Worm (Caenorhabditis elegans) whole organism, young adult: ENCODE measurements around the gene dhhc-5.

Experiments
- B0336.3 ChIP-seq: fragments of 200-800 bp; sonication (Bioruptor generic); IDR thresholded peaks from 2 replicates; pipeline ENCODE4 v1.3.6; 2022; ENCODE audit warnings: missing genetic modification characterization, missing compliant biosample characterization
- D2030.7 ChIP-seq: fragments of 200-800 bp; sonication (Bioruptor generic); IDR thresholded peaks from 2 replicates; pipeline ENCODE4 v1.3.6; 2022; ENCODE audit warnings: missing genetic modification reagents, missing genetic modification characterization, missing compliant biosample characterization
- F23B12.7 ChIP-seq: sonication (generic microtip); optimal IDR thresholded peaks from 2 replicates; lab custom pipeline; 2017; ENCODE audit warnings: missing genetic modification characterization, mild to moderate bottlenecking, missing compliant biosample characterization, antibody characterized with exemption, moderate library complexity; ENCODE audit not compliant: insufficient read depth
- F39B2.1 ChIP-seq: fragments of 200-800 bp; sonication (Bioruptor generic); IDR thresholded peaks from 2 replicates; pipeline ENCODE4 v1.3.6; 2022; ENCODE audit warnings: missing genetic modification reagents, missing genetic modification characterization, missing compliant biosample characterization
- F52B5.7 ChIP-seq: sonication (generic microtip); optimal IDR thresholded peaks from 2 replicates; lab custom pipeline; 2016; ENCODE audit warnings: mild to moderate bottlenecking, missing genetic modification characterization, missing compliant biosample characterization
- F55B11.4 ChIP-seq: sonication (generic microtip); optimal IDR thresholded peaks from 2 replicates; lab custom pipeline; 2016; ENCODE audit warnings: missing compliant biosample characterization, missing genetic modification characterization, borderline replicate concordance; ENCODE audit not compliant: insufficient read depth
- K11D2.4 ChIP-seq: fragments of 200-800 bp; sonication (Bioruptor generic); IDR thresholded peaks from 2 replicates; pipeline ENCODE4 v1.3.6; 2022; ENCODE audit warnings: missing genetic modification reagents, missing genetic modification characterization, missing compliant biosample characterization
- K12H6.12 ChIP-seq: fragments of 200-800 bp; sonication (Bioruptor generic); optimal IDR thresholded peaks from 2 replicates; lab custom pipeline; 2018; ENCODE audit warnings: mild to moderate bottlenecking, missing genetic modification characterization, missing compliant biosample characterization
- Y56A3A.18 ChIP-seq: fragments of 200-800 bp; sonication (Bioruptor generic); IDR thresholded peaks from 2 replicates; pipeline ENCODE4 v1.3.6; 2022; ENCODE audit warnings: missing genetic modification reagents, missing genetic modification characterization, missing compliant biosample characterization
- Y79H2A.3 ChIP-seq: fragments of 200-800 bp; sonication (Bioruptor generic); conservative IDR thresholded peaks from 2 replicates; pipeline ENCODE4 v1.3.6; 2022; ENCODE audit warnings: missing genetic modification reagents, missing genetic modification characterization, missing compliant biosample characterization
- akir-1 ChIP-seq: fragments of 200-800 bp; sonication (Bioruptor generic); optimal IDR thresholded peaks from 2 replicates; lab custom pipeline; 2018; ENCODE audit warnings: mild to moderate bottlenecking, missing genetic modification characterization, moderate library complexity, missing compliant biosample characterization
- ama-1 ChIP-seq, 3 experiments: fragments of 150-350 bp in 1 of 3; sonication (generic microtip) in 2 of 3; optimal IDR thresholded peaks; 2 replicates each; lab custom pipeline; 2014 to 2018; ENCODE audit warnings: missing biosample characterization in 2 of 3, missing genetic modification characterization in 2 of 3, missing genetic modification reagents in 2 of 3
- aptf-2 ChIP-seq: fragments of 200-800 bp; sonication (Bioruptor generic); conservative IDR thresholded peaks from 2 replicates; pipeline ENCODE4 v1.3.6; 2022; ENCODE audit warnings: missing genetic modification reagents, missing genetic modification characterization, missing compliant biosample characterization
- aptf-3 ChIP-seq: fragments of 200-800 bp; sonication (Bioruptor generic); IDR thresholded peaks from 2 replicates; pipeline ENCODE4 v1.3.6; 2022; ENCODE audit warnings: missing genetic modification characterization, missing compliant biosample characterization
- athp-1 ChIP-seq: sonication (generic microtip); optimal IDR thresholded peaks from 2 replicates; lab custom pipeline; 2017; ENCODE audit warnings: mild to moderate bottlenecking, missing genetic modification characterization, missing compliant biosample characterization
- bed-1 ChIP-seq: fragments of 200-800 bp; sonication (Bioruptor generic); IDR thresholded peaks from 2 replicates; pipeline ENCODE4 v1.3.6; 2022; ENCODE audit warnings: missing genetic modification reagents, missing genetic modification characterization, missing compliant biosample characterization
- dpff-1 ChIP-seq: sonication (generic microtip); optimal IDR thresholded peaks from 2 replicates; lab custom pipeline; 2017; ENCODE audit warnings: mild to moderate bottlenecking, missing genetic modification characterization, missing compliant biosample characterization
- dpl-1 ChIP-seq: fragments of 150-350 bp; optimal IDR thresholded peaks from 2 replicates; lab custom pipeline; 2014; ENCODE audit warnings: missing biosample characterization, missing genetic modification reagents, missing genetic modification characterization
- efl-1 ChIP-seq: fragments of 150-350 bp; optimal IDR thresholded peaks from 2 replicates; lab custom pipeline; 2014; ENCODE audit warnings: missing biosample characterization, missing genetic modification reagents, missing genetic modification characterization
- egl-18 ChIP-seq: fragments of 200-800 bp; sonication (Bioruptor generic); IDR thresholded peaks from 2 replicates; pipeline ENCODE4 v1.3.6; 2022; ENCODE audit warnings: missing genetic modification reagents, missing genetic modification characterization, missing compliant biosample characterization
- egl-44 ChIP-seq: fragments of 200-800 bp; sonication (Bioruptor generic); IDR thresholded peaks from 2 replicates; pipeline ENCODE4 v1.3.6; 2022; ENCODE audit warnings: missing genetic modification reagents, missing genetic modification characterization, missing compliant biosample characterization
- ets-4 ChIP-seq: fragments of 200-800 bp; sonication (Bioruptor generic); optimal IDR thresholded peaks from 2 replicates; lab custom pipeline; 2018; ENCODE audit warnings: mild to moderate bottlenecking, missing genetic modification characterization, missing compliant biosample characterization
- fkh-3 ChIP-seq: sonication (generic microtip); optimal IDR thresholded peaks from 2 replicates; lab custom pipeline; 2016; ENCODE audit warnings: mild to moderate bottlenecking, missing genetic modification characterization, missing compliant biosample characterization
- him-1 ChIP-seq: sonication (generic microtip); optimal IDR thresholded peaks from 2 replicates; lab custom pipeline; 2016; ENCODE audit warnings: missing genotype, missing genetic modification reagents, missing genetic modification characterization, missing compliant biosample characterization
- hlh-12 ChIP-seq: sonication (generic microtip); optimal IDR thresholded peaks from 2 replicates; lab custom pipeline; 2016; ENCODE audit warnings: missing genetic modification characterization, missing compliant biosample characterization
- hsf-1 ChIP-seq: fragments of 200-800 bp; sonication (Bioruptor generic); IDR thresholded peaks from 2 replicates; pipeline ENCODE4 v1.3.6; 2022; ENCODE audit warnings: missing genetic modification reagents, missing genetic modification characterization, missing compliant biosample characterization
- let-607 ChIP-seq, 2 experiments: fragments of 200-800 bp in 1 of 2; sonication (Bioruptor generic) in 1 of 2; sonication (generic microtip) in 1 of 2; optimal IDR thresholded peaks; 2 replicates each; lab custom pipeline; 2016 to 2018; ENCODE audit warnings: mild to moderate bottlenecking in 2 of 2, missing compliant biosample characterization in 2 of 2, missing genetic modification characterization in 2 of 2, moderate library complexity in 2 of 2, missing genotype in 1 of 2
- lin-35 ChIP-seq, 3 experiments: fragments of 150-350 bp in 2 of 3; sonication (generic microtip) in 1 of 3; optimal IDR thresholded peaks; 2 replicates each; lab custom pipeline; 2014 to 2018; ENCODE audit warnings: missing biosample characterization in 3 of 3, missing genetic modification characterization in 3 of 3, missing genetic modification reagents in 3 of 3
- lin-54 ChIP-seq: fragments of 200-800 bp; sonication (Bioruptor generic); optimal IDR thresholded peaks from 2 replicates; lab custom pipeline; 2018; ENCODE audit warnings: mild to moderate bottlenecking, missing genetic modification characterization, missing compliant biosample characterization
- lir-1 ChIP-seq: fragments of 200-800 bp; sonication (Bioruptor generic); conservative IDR thresholded peaks from 2 replicates; pipeline ENCODE4 v1.3.6; 2022; ENCODE audit warnings: missing genetic modification reagents, missing genetic modification characterization, missing compliant biosample characterization
- lsl-1 ChIP-seq: fragments of 200-800 bp; sonication (Bioruptor generic); optimal IDR thresholded peaks from 2 replicates; lab custom pipeline; 2018; ENCODE audit warnings: mild to moderate bottlenecking, missing genetic modification characterization, moderate library complexity, missing compliant biosample characterization
- lsy-27 ChIP-seq: sonication (generic microtip); optimal IDR thresholded peaks from 2 replicates; lab custom pipeline; 2017; ENCODE audit warnings: missing genetic modification characterization, mild to moderate bottlenecking, missing compliant biosample characterization, antibody characterized with exemption, missing genotype, borderline replicate concordance; ENCODE audit not compliant: insufficient read depth
- madf-8 ChIP-seq: fragments of 200-800 bp; sonication (Bioruptor generic); conservative IDR thresholded peaks from 2 replicates; pipeline ENCODE4 v1.3.6; 2022; ENCODE audit warnings: missing genetic modification reagents, missing genetic modification characterization, missing compliant biosample characterization
- mcd-1 ChIP-seq: fragments of 200-800 bp; sonication (Bioruptor generic); IDR thresholded peaks from 2 replicates; pipeline ENCODE4 v1.3.6; 2022; ENCODE audit warnings: missing genetic modification reagents, missing genetic modification characterization, missing compliant biosample characterization
- mxl-1 ChIP-seq: sonication (generic microtip); optimal IDR thresholded peaks from 2 replicates; lab custom pipeline; 2016; ENCODE audit warnings: missing genetic modification characterization, missing compliant biosample characterization
- nfya-2 ChIP-seq: fragments of 200-800 bp; sonication (Bioruptor generic); IDR thresholded peaks from 2 replicates; pipeline ENCODE4 v1.3.6; 2022; ENCODE audit warnings: missing genetic modification reagents, missing genetic modification characterization, missing compliant biosample characterization
- rcor-1 ChIP-seq: fragments of 200-800 bp; sonication (Bioruptor generic); IDR thresholded peaks from 2 replicates; pipeline ENCODE4 v1.3.6; 2022; ENCODE audit warnings: missing genetic modification reagents, missing genetic modification characterization, missing compliant biosample characterization
- somi-1 ChIP-seq: fragments of 200-800 bp; sonication (Bioruptor generic); optimal IDR thresholded peaks from 2 replicates; lab custom pipeline; 2018; ENCODE audit warnings: mild to moderate bottlenecking, missing genetic modification characterization, missing compliant biosample characterization
- sptf-2 ChIP-seq: fragments of 200-800 bp; sonication (Bioruptor generic); optimal IDR thresholded peaks from 2 replicates; lab custom pipeline; 2018; ENCODE audit warnings: mild to moderate bottlenecking, missing genetic modification characterization, missing compliant biosample characterization

dhhc-5 gene

ce11 chrIII:6872534-6873150 lies 23.8 kb upstream of the dhhc-5 start, which contains the start of gene K04C2.3:
Gene K04C2.3, plus strand, starts transcription at chrIII:6873089.
- peak; percentile 30; the same call in 1 of the 2 replicates for TF ChIP-seq K11D2.4 (GFP tag; lab: Robert Waterston, UW)
- no peak for TF ChIP-seq egl-44 (GFP tag; lab: Robert Waterston, UW)

DNA sequence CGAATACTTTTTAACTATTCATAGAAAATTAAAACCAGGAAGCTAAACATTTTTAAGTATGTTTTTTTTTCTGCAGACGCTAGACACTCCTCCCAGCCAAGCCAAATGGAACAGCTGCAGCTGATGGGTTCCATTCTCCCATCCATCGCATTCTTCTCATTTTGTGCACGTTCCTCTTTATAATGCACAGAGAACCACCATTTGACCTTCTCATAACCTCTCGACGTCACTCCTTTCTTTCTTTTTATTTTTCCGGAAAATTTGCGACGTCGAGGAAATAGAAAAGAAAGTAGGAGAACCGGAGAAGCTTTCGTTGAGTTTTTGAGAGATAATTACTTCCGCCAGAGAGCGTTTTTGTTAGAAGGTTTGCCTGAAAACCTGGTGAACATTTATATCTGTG lies 22.8 kb upstream of the dhhc-5 start:
- TF ChIP-seq ama-1 (optimal IDR thresholded peaks at IDR 0.05; lab: Kevin White, UChicago), result peak; percentile 26
- TF ChIP-seq ama-1 (GFP tag; optimal IDR thresholded peaks at IDR 0.05; lab: Kevin White, UChicago), result no peak
- no peak for TF ChIP-seq F39B2.1 (GFP tag; lab: Robert Waterston, UW)
- TF ChIP-seq B0336.3 (GFP tag; lab: Robert Waterston, UW), result no peak
- peak in 1 of 3 experiments; percentile 15 for TF ChIP-seq lin-35 (GFP tag; optimal IDR thresholded peaks at IDR 0.05; lab: Kevin White, UChicago)
- TF ChIP-seq dpff-1 (tag; lab: Kevin White, UChicago), result no peak
- no peak for TF ChIP-seq let-607 (tag; optimal IDR thresholded peaks at IDR 0.05; lab: Kevin White, UChicago)
- no peak for TF ChIP-seq mxl-1 (tag; lab: Kevin White, UChicago)

DNA sequence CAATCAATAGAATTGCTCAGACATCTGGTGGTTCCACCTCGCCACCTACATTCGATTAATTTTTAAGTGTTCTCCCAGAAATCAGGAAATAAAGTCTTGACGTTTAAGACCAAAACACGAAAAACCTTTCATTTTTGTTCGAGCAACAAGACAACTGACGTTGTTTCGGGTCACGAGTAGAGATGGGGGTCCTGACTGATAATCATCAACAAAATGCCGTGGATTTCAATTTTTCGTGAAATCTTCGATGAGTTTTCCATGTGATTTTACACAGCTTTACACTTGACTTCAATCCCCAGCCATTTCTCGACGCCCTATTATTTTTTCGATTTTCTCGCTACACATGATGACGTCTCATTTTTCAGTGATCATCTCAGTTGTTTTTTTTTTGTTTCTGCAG lies 22.2 kb upstream of the dhhc-5 start:
- TF ChIP-seq lsl-1 (GFP tag; lab: Kevin White, UChicago) (no peak), sptf-2 (GFP tag; lab: Kevin White, UChicago) (no peak), K12H6.12 (tag; lab: Kevin White, UChicago) (no peak), somi-1 (GFP tag; lab: Kevin White, UChicago) (no peak), athp-1 (tag; lab: Kevin White, UChicago) (no peak), rcor-1 (GFP tag; lab: Robert Waterston, UW) (no peak)
- TF ChIP-seq, all 124 proteins: peak for 0

- TF ChIP-seq lir-1 (GFP tag; lab: Robert Waterston, UW) (no peak), bed-1 (GFP tag; lab: Robert Waterston, UW) (no peak), D2030.7 (GFP tag; lab: Robert Waterston, UW) (no peak), hsf-1 (no peak), Y79H2A.3 (no peak)
Measured at ce11 chrIII:6869996-6870395, 21.1 kb upstream of the dhhc-5 start, which contains the start of gene K04C2.8. Gene K04C2.8, plus strand, starts transcription at chrIII:6870296.

DNA sequence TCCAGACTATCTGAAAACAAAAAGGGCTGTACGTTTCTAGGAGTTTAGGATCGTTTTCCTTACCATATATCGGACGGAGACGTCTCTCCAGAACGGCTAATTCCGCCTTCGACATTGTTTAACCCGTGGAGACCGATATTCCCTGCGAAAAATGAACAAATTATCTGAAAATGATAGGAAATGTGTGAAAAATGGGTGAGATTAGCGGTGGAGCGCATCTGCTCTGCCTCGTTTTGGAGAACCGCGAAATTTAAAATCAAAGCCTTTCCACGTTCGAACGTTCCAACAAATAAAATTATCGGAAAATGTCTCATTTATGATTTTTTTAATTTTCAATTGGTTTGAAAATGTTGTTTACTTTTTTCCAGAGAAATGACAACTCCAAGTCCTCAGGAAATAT lies 20.4 kb upstream of the dhhc-5 start, which contains the start of the genes cra-1 and kbp-1:
Gene cra-1 (minus strand): TSS at position 193 of the 400 bp plus-strand sequence.
Gene kbp-1 (plus strand): TSS at position 366 of the 400 bp plus-strand sequence.
- TF ChIP-seq fkh-3 (tag; lab: Kevin White, UChicago) (no peak), egl-18 (GFP tag; lab: Robert Waterston, UW) (no peak), egl-44 (GFP tag; lab: Robert Waterston, UW) (no peak), akir-1 (GFP tag; lab: Kevin White, UChicago) (no peak), lsy-27 (no peak), him-1 (tag; lab: Kevin White, UChicago) (no peak), ets-4 (GFP tag; lab: Kevin White, UChicago) (no peak), aptf-3 (GFP tag; lab: Robert Waterston, UW) (no peak), D2030.7 (GFP tag; lab: Robert Waterston, UW) (no peak; the same call in 1 of the 2 replicates), nfya-2 (GFP tag; lab: Robert Waterston, UW) (no peak), dpl-1 (GFP tag; lab: Kevin White, UChicago) (peak; percentile 47), aptf-2 (GFP tag; lab: Robert Waterston, UW) (no peak), efl-1 (GFP tag; lab: Kevin White, UChicago) (peak; percentile 74), mcd-1 (peak; percentile 82), Y56A3A.18 (GFP tag; lab: Robert Waterston, UW) (no peak), somi-1 (GFP tag; lab: Kevin White, UChicago) (no peak), madf-8 (GFP tag; lab: Robert Waterston, UW) (no peak), F55B11.4 (tag; lab: Kevin White, UChicago) (no peak), lin-54 (GFP tag; lab: Kevin White, UChicago) (peak; percentile 49), B0336.3 (GFP tag; lab: Robert Waterston, UW) (no peak), F52B5.7 (tag; lab: Kevin White, UChicago) (no peak), lsl-1 (GFP tag; lab: Kevin White, UChicago) (peak; percentile 12), F23B12.7 (peak; percentile 37), hlh-12 (tag; lab: Kevin White, UChicago) (no peak), dpff-1 (tag; lab: Kevin White, UChicago) (no peak)
